Worm (Caenorhabditis elegans) whole organism, L4 larva: Measurements from ENCODE around the gene tpra-1.

Source experiments
- ZK337.2 ChIP-seq: fragments of 200-800 bp; sonication (Bioruptor generic); IDR thresholded peaks from 2 replicates; pipeline ENCODE4 v1.3.6; 2022; ENCODE audit warnings: missing genetic modification reagents, missing genetic modification characterization, missing compliant biosample characterization
- hmg-1.1 ChIP-seq: fragments of 200-800 bp; sonication (Bioruptor generic); IDR thresholded peaks from 2 replicates; pipeline ENCODE4 v1.3.6; 2022; ENCODE audit warnings: missing genetic modification reagents, missing genetic modification characterization, missing compliant biosample characterization
- jun-1 ChIP-seq: fragments of 150-350 bp; optimal IDR thresholded peaks from 2 replicates; lab custom pipeline; 2014; ENCODE audit warnings: missing biosample characterization, missing genetic modification reagents, missing genetic modification characterization
- lin-39 ChIP-seq: fragments of 150-350 bp; optimal IDR thresholded peaks from 2 replicates; lab custom pipeline; 2014; ENCODE audit warnings: missing biosample characterization, missing genetic modification reagents, missing genetic modification characterization
- nhr-237 ChIP-seq: sonication (generic microtip); optimal IDR thresholded peaks from 2 replicates; lab custom pipeline; 2017; ENCODE audit warnings: missing biosample characterization, missing genetic modification characterization
- snpc-4 ChIP-seq: fragments of 150-350 bp; optimal IDR thresholded peaks from 2 replicates; lab custom pipeline; 2014; ENCODE audit warnings: missing biosample characterization, missing genetic modification characterization
- zag-1 ChIP-seq: fragments of 150-350 bp; optimal IDR thresholded peaks from 2 replicates; lab custom pipeline; 2014; ENCODE audit warnings: missing biosample characterization, missing genetic modification characterization

DNA sequence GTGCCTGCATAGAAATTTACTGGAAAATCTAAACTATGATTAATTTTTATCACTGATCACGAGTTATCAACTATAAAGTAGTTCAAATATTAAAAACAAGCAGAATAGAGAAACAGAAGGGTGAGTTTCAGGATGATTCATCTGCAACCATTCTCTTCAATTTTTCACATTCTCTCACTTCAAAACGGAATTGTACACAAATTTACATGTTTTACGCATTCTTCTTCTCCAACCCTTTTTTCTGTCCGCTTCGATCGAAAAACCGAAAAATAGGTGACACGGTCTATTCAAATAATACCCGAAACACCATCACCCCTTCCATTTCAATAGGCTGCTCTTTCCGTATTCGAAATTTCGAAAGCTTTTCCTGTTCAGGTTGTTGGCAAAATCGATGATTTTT lies 22.7 kb upstream of the tpra-1 start, which contains the start of gene D1046.4:
- TF ChIP-seq snpc-4 (tag; lab: Kevin White, UChicago), result no peak
- no peak for TF ChIP-seq jun-1 (tag; lab: Kevin White, UChicago)
- no peak for TF ChIP-seq hmg-1.1
- TF ChIP-seq ZK337.2 (GFP tag; lab: Robert Waterston, UW), result no peak
- TF ChIP-seq nhr-237 (tag; lab: Kevin White, UChicago), result no peak
- no peak for TF ChIP-seq lin-39 (tag; lab: Kevin White, UChicago)
- TF ChIP-seq zag-1 (tag; lab: Kevin White, UChicago), result no peak
